Worm (Caenorhabditis elegans): ENCODE results near the gene T24H10.4.

Gene T24H10.4

DNA sequence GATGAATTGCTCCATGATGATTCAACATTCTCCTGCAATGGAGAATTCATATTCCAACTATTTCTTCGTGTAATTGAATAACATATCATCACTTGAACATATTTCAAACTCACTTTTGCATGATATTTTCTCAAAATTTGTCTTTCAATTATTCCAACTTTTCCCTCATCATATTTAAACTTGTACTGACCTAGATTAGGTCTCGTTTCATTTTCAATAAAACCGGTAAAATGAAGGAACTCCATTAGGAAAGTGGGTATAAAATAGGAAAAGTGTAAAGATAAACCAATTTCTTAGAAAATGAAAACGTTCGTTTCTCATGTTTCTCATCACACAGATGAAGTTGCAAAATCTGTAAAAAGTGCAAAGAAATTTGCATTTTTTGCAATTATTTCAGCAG is 42.9 kb downstream of the T24H10.4 start, which contains the start of gene col-78:
TSS of gene col-78 (plus strand) at position 301 of the 400 bp plus-strand sequence.
- no peak for TF ChIP-seq tab-1 (GFP tag; IDR thresholded peaks at IDR 0.05)
- no peak for TF ChIP-seq ref-1 (GFP tag; conservative IDR thresholded peaks at IDR 0.05)
- no peak for TF ChIP-seq T22C8.4 (GFP tag; IDR thresholded peaks at IDR 0.05)
- TF ChIP-seq cog-1 (tag; optimal IDR thresholded peaks at IDR 0.05) = no peak
- no peak for TF ChIP-seq klf-2 (GFP tag; conservative IDR thresholded peaks at IDR 0.05)
- no peak for TF ChIP-seq flt-1 (GFP tag; IDR thresholded peaks at IDR 0.05)
- TF ChIP-seq med-1 (GFP tag; optimal IDR thresholded peaks at IDR 0.05; ENCODE audit: insufficient read depth) = no peak
- no peak for TF ChIP-seq ztf-29 (GFP tag; IDR thresholded peaks at IDR 0.05)

DNA sequence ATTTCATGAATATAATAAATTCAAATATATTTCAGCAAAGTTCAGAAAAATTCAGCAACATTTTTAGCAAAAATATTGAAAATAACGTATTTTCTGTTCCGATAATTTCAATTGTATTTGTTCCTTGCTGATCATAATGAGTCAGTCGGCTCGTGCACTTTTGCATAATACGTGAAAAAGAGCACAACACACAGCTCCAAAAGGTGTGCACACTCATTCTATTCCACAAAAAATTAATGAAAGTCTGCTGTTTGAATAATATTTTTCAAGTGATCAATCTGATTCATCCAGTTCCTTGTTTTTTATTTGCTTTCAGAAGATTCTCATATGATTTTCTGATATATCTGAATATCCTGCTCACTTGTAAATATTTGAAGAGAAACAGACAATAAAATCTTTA is 45.0 kb downstream of the T24H10.4 start:
- TF ChIP-seq ztf-23 (GFP tag; IDR thresholded peaks at IDR 0.05) = no peak
- TF ChIP-seq T22C8.4 (GFP tag; IDR thresholded peaks at IDR 0.05) = no peak
- no peak for TF ChIP-seq klf-2 (GFP tag; conservative IDR thresholded peaks at IDR 0.05)
- TF ChIP-seq ztf-29 (GFP tag; IDR thresholded peaks at IDR 0.05) = no peak
- no peak for TF ChIP-seq cog-1 (tag; optimal IDR thresholded peaks at IDR 0.05)
- no peak for TF ChIP-seq tab-1 (GFP tag; IDR thresholded peaks at IDR 0.05)
- TF ChIP-seq ref-1 (GFP tag; conservative IDR thresholded peaks at IDR 0.05) = no peak
- no peak for TF ChIP-seq flt-1 (GFP tag; IDR thresholded peaks at IDR 0.05)
- no peak for TF ChIP-seq med-1 (GFP tag; optimal IDR thresholded peaks at IDR 0.05; ENCODE audit: insufficient read depth)

DNA sequence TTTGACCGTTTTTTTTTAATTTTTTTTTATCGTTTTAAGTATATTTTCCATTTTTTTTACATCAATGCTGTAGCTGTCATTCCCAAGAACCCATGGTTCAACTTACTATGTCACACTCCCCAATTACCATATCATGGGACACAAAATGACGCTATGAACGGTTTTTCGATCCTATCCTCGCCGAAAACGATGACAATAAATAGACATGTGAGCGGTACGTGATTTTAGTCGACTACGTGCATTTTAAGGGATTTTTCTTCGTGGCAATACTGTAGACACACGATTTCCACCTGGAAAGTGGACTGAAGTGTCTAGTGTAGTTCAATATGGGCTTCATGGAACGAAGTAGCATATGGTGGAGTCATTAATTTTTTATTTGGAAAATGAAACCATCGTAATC is 46.9 kb downstream of the T24H10.4 start:
- no peak for TF ChIP-seq ztf-29 (GFP tag; IDR thresholded peaks at IDR 0.05)
- TF ChIP-seq T22C8.4 (GFP tag; IDR thresholded peaks at IDR 0.05) = no peak
- TF ChIP-seq cog-1 (tag; optimal IDR thresholded peaks at IDR 0.05) = no peak
- TF ChIP-seq ref-1 (GFP tag; conservative IDR thresholded peaks at IDR 0.05) = no peak

DNA sequence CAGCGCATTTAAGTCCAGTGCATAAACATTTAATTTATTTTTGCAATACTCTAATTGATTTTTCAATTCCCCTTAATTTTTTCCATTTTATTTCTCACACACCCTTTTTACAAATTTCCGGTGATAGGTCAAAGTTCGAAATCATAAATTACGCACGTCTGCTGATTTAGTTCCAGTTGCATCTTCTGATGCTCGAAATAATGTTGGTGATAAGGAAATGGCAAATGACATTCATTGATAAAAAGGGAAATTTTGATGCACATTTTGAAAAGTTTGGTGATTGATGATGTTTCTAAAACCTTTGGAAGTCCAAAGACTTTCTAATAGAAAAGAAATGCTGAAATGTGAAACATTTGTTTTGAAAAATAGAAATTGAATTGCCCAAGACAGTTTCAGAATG is 47.8 kb downstream of the T24H10.4 start:
- no peak for TF ChIP-seq T22C8.4 (GFP tag; IDR thresholded peaks at IDR 0.05)
- no peak for TF ChIP-seq cog-1 (tag; optimal IDR thresholded peaks at IDR 0.05)
- no peak for TF ChIP-seq klf-2 (GFP tag; conservative IDR thresholded peaks at IDR 0.05)
- TF ChIP-seq flt-1 (GFP tag; IDR thresholded peaks at IDR 0.05) = no peak
- TF ChIP-seq ztf-29 (GFP tag; IDR thresholded peaks at IDR 0.05) = no peak
- TF ChIP-seq med-1 (GFP tag; optimal IDR thresholded peaks at IDR 0.05; ENCODE audit: insufficient read depth) = no peak
- no peak for TF ChIP-seq ztf-23 (GFP tag; IDR thresholded peaks at IDR 0.05)
- TF ChIP-seq tab-1 (GFP tag; IDR thresholded peaks at IDR 0.05) = no peak
- no peak for TF ChIP-seq ref-1 (GFP tag; conservative IDR thresholded peaks at IDR 0.05)

DNA sequence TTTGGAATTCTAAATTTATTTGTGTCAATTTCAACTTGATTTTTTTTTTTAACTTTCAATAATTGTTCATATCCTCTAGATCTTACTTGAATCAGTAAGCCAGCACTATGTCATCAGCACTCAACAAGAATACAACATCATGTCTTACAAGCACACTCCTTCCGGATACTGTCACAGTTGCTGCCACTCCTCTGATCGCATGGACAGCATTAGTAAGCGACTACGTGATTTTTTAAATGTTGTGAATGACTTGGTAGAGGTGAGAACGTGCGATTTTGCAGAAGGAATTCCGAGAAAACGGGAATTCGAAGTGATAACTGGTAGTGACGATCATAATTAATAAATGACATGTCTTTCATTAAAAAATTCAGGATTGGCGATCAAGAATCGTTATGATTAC is 48.7 kb downstream of the T24H10.4 start, which contains the start of gene oac-54:
TSS of gene oac-54 (plus strand) at position 83 of the 400 bp plus-strand sequence.
- TF ChIP-seq med-1 (GFP tag; optimal IDR thresholded peaks at IDR 0.05; ENCODE audit: insufficient read depth) = no peak
- no peak for TF ChIP-seq T22C8.4 (GFP tag; IDR thresholded peaks at IDR 0.05)
- no peak for TF ChIP-seq ztf-29 (GFP tag; IDR thresholded peaks at IDR 0.05)
- no peak for TF ChIP-seq ref-1 (GFP tag; conservative IDR thresholded peaks at IDR 0.05)
- no peak for TF ChIP-seq klf-2 (GFP tag; conservative IDR thresholded peaks at IDR 0.05)
- no peak for TF ChIP-seq cog-1 (tag; optimal IDR thresholded peaks at IDR 0.05)
- no peak for TF ChIP-seq ztf-23 (GFP tag; IDR thresholded peaks at IDR 0.05)
- no peak for TF ChIP-seq tab-1 (GFP tag; IDR thresholded peaks at IDR 0.05)
- no peak for TF ChIP-seq flt-1 (GFP tag; IDR thresholded peaks at IDR 0.05)

DNA sequence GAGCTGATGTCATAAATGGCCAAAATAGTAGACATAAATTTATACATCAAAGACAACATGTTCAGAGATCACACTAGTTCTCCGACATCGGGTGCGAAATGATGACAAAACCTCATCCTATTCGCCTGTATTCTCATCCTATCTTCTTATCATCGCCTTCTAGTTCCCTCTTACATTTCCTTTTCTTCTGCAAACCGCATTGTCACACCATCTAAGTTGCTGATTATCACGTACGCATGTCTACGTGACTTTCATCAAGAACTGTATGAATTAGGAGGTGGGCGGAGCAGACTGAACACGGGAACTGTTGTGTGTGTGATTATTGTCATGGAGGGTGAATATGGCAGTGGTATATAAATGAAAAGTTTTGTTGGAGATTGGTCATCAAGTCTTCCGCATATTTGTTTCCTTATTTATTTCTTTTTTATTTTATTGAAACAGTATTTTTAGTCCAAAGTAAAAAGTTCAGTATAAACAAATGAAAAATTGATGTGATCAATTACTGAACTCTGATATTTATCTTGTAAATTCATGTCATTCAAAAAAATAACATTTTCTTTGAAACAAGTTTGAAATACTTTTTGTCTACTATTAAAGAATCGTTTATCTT is 51.0 kb downstream of the T24H10.4 start:
- TF ChIP-seq ztf-23 (GFP tag; IDR thresholded peaks at IDR 0.05) = no peak
- no peak for TF ChIP-seq flt-1 (GFP tag; IDR thresholded peaks at IDR 0.05)

Measured in whole organism, midembryonic.